Worm (Caenorhabditis elegans): Measurements from ENCODE around the gene F47G3.3.

ce11 chrX:2413277-2413676 is 37.5 kb downstream of the F47G3.3 start, which contains the start of gene hlh-15:
- TF ChIP-seq ceh-13 (GFP tag; optimal IDR thresholded peaks at IDR 0.05) (no peak), ets-7 (tag; optimal IDR thresholded peaks at IDR 0.05) (no peak), ama-1 (optimal IDR thresholded peaks at IDR 0.05) (no peak), ceh-36 (tag; optimal IDR thresholded peaks at IDR 0.05) (no peak), B0310.2 (tag; optimal IDR thresholded peaks at IDR 0.05) (no peak), tra-4 (tag; optimal IDR thresholded peaks at IDR 0.05) (no peak), hmg-4 (GFP tag; optimal IDR thresholded peaks at IDR 0.05) (no peak), tbx-37 (GFP tag; conservative IDR thresholded peaks at IDR 0.05) (no peak), hmbx-1 (tag; optimal IDR thresholded peaks at IDR 0.05) (no peak), sea-1 (GFP tag; conservative IDR thresholded peaks at IDR 0.05) (no peak), scrt-1 (GFP tag; IDR thresholded peaks at IDR 0.05) (no peak), hnd-1 (tag; optimal IDR thresholded peaks at IDR 0.05) (no peak), tbx-11 (GFP tag; IDR thresholded peaks at IDR 0.05) (no peak)

Measured in whole organism, early embryonic.